Worm (Caenorhabditis elegans): ENCODE measurements around the gene ZK1307.8.

The ZK1307.8 gene

DNA sequence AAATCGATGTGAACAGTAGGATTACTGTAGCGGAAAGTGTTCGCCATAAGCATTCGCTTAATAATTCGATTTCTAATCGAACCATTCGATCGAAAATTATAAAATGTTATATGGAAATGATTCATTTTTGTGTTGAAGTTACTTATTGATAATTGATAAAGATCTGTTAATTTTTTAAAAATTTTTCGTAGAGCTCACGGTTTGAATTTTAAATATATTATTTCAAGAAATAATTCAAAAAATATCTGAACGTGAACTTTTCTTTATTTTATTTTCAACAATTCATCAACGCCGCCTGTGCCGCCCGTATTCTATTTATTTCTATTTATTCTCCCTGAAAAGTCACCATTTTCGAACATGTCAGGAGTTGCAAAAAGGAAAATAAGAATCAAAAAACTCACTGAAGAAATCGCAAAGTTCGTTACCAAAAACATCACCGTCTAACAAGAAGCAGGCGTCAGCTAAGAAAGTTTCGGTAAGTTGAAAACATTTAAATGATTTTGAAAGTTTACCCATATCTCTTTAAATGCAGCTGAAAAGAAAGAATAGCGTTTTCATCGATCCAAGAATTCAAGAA, 13.0 kb upstream of the ZK1307.8 start, which contains the start of the genes T15H9.5 and T15H9.4:
Gene T15H9.5 (minus strand): TSS at position 101 of the 577 bp plus-strand sequence.
Gene T15H9.4 (plus strand): TSS at position 527 of the 577 bp plus-strand sequence.
- TF ChIP-seq nhr-25 (tag; optimal IDR thresholded peaks at IDR 0.05; ENCODE audit: borderline replicate concordance, insufficient read depth) (no peak), madf-9 (GFP tag; conservative IDR thresholded peaks at IDR 0.05) (no peak), daf-19 (GFP tag; conservative IDR thresholded peaks at IDR 0.05) (no peak), lir-3 (tag; optimal IDR thresholded peaks at IDR 0.05) (no peak), aly-2 (tag; optimal IDR thresholded peaks at IDR 0.05) (no peak)

DNA sequence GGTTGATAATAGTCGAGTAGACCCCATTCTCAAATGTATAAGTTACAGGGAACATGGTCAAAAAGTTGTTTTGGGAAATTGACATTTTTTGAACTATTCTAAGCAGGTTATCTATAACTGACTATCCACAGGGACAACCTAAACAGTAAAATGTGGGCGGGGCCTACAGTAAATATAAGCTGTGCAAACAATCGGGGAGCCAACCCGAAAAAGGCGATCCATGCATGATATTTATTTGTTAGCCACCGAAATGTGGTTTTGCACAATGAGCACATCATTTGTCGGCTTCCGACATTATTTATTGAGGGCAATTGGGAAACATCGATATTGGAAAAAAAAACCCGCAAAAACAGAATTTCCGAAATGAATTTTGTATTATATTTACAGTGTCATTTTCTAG, 9.7 kb upstream of the ZK1307.8 start, which contains the start of gene hlh-6:
Gene hlh-6 (minus strand): TSS at position 101 of the 400 bp plus-strand sequence.
- TF ChIP-seq zip-2 (tag; optimal IDR thresholded peaks at IDR 0.05): no peak
- no peak for TF ChIP-seq dmd-9 (GFP tag; IDR thresholded peaks at IDR 0.05)
- no peak for TF ChIP-seq mes-2 (tag; optimal IDR thresholded peaks at IDR 0.05; ENCODE audit: poor library complexity, severe bottlenecking)
- TF ChIP-seq daf-16 (GFP tag; optimal IDR thresholded peaks at IDR 0.05): no peak
- TF ChIP-seq daf-16 (tag; optimal IDR thresholded peaks at IDR 0.05): no peak
- no peak for TF ChIP-seq F10B5.3 (tag; optimal IDR thresholded peaks at IDR 0.05)
- TF ChIP-seq gei-8 (GFP tag; optimal IDR thresholded peaks at IDR 0.05): no peak
- no peak for TF ChIP-seq rbr-2 (tag; optimal IDR thresholded peaks at IDR 0.05)
- no peak for TF ChIP-seq R02D3.7 (tag; optimal IDR thresholded peaks at IDR 0.05)

DNA sequence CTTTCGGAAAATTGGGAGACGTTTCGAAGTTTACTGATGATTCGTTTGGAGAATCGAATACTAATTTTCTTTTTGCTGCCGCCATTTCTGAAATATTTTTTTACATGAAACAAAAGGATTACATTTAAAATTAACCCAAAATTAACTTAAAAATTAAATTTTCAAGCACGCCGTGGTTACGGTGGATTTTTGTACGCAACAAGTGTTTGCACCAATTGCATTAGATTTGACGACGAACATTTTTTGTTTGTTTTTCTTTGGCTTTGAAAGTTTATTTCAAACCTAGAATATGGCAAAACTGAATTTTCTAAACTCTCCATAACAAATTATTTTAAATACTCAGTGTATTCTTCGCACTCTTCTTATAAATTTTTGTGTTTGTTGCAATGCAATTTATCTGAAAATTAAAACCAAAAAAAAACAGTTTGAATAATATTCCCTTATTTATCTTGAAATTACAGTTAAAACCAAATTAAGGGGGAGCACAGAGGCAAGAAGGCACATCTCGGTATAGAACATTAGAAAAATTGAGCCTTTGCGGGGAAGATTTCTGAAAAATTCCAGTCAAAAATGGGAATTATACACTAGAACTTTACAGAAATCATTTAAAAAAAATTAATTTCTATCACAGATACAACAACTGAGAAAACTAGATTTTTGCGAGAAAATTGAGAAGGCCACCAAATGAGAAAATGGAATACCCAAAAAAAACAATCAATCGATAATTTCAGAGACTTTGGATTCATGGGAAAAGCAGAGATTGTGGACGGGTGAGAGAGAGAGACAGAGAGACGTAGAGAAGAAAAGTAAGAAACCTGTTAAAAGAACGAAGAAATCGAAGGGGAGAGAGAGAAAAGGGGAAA, 7.1 kb upstream of the ZK1307.8 start, which contains the start of gene hal-3:
Gene hal-3 (minus strand): TSS at position 87 of the 863 bp plus-strand sequence.
- TF ChIP-seq ama-1 (optimal IDR thresholded peaks at IDR 0.05): peak; percentile 47
- 0 out of 2 replicates have a peak, but pooled peaks have one; percentile 27 for TF ChIP-seq Y48G9A.11 (GFP tag; IDR thresholded peaks at IDR 0.05)
- TF ChIP-seq nhr-237 (tag; optimal IDR thresholded peaks at IDR 0.05): peak; percentile 10
- TF ChIP-seq zfp-3 (GFP tag; conservative IDR thresholded peaks at IDR 0.05): peak; percentile 80
- TF ChIP-seq lin-38 (GFP tag; IDR thresholded peaks at IDR 0.05): 0 out of 2 replicates have a peak, but pooled peaks have one; percentile 33
- peak; percentile 64 for TF ChIP-seq mes-2 (tag; optimal IDR thresholded peaks at IDR 0.05; ENCODE audit: poor library complexity, severe bottlenecking)
- no peak for TF ChIP-seq daf-8 (GFP tag; IDR thresholded peaks at IDR 0.05)
- no peak for TF ChIP-seq Y105C5A.15 (GFP tag; IDR thresholded peaks at IDR 0.05)
- TF ChIP-seq pqm-1 (tag; optimal IDR thresholded peaks at IDR 0.05): no peak
- TF ChIP-seq dmd-8 (GFP tag; IDR thresholded peaks at IDR 0.05): 0 out of 2 replicates have a peak, but pooled peaks have one; percentile 14
- 0 out of 2 replicates have a peak, but pooled peaks have one; percentile 42 for TF ChIP-seq lim-7 (GFP tag; IDR thresholded peaks at IDR 0.05)
- peak; percentile 47; the same call in 1 of the 2 replicates for TF ChIP-seq arid-1 (GFP tag; conservative IDR thresholded peaks at IDR 0.05)
- peak; percentile 39; the same call in 1 of the 2 replicates for TF ChIP-seq T26A8.4 (GFP tag; IDR thresholded peaks at IDR 0.05)
- peak; percentile 67 for TF ChIP-seq ceh-28 (tag; optimal IDR thresholded peaks at IDR 0.05)
- TF ChIP-seq ceh-32 (tag; optimal IDR thresholded peaks at IDR 0.05; ENCODE audit: poor library complexity): no peak
- TF ChIP-seq sdz-12 (GFP tag; optimal IDR thresholded peaks at IDR 0.05): peak; percentile 18
- TF ChIP-seq mdt-29 (GFP tag; IDR thresholded peaks at IDR 0.05): peak; percentile 39; the same call in 1 of the 2 replicates
- TF ChIP-seq unc-62 (GFP tag; optimal IDR thresholded peaks at IDR 0.05 in 1 of 2): peak in 1 of 2 experiments; percentile 81
- no peak for TF ChIP-seq unc-62 (tag; optimal IDR thresholded peaks at IDR 0.05)
- 0 out of 2 replicates have a peak, but pooled peaks have one; percentile 4 for TF ChIP-seq madf-9 (GFP tag; conservative IDR thresholded peaks at IDR 0.05)
- peak; percentile 31 for TF ChIP-seq mep-1 (tag; optimal IDR thresholded peaks at IDR 0.05)
- TF ChIP-seq egl-43 (GFP tag; IDR thresholded peaks at IDR 0.05): 0 out of 2 replicates have a peak, but pooled peaks have one; percentile 9
- TF ChIP-seq zip-2 (tag; optimal IDR thresholded peaks at IDR 0.05): no peak
- no peak for TF ChIP-seq ceh-20 (GFP tag; IDR thresholded peaks at IDR 0.05)
- TF ChIP-seq aha-1 (tag): peak; percentile 75
- TF ChIP-seq nhr-25 (tag; optimal IDR thresholded peaks at IDR 0.05; ENCODE audit: borderline replicate concordance, insufficient read depth): peak; percentile 20
- TF ChIP-seq F10B5.3 (tag; optimal IDR thresholded peaks at IDR 0.05): peak; percentile 25
- TF ChIP-seq nhr-102 (tag; optimal IDR thresholded peaks at IDR 0.05): peak; percentile 18
- no peak for TF ChIP-seq fos-1 (tag; optimal IDR thresholded peaks at IDR 0.05)
- no peak for TF ChIP-seq Y5F2A.4 (GFP tag; optimal IDR thresholded peaks at IDR 0.05)
- peak; percentile 17 for TF ChIP-seq hlh-11 (tag; optimal IDR thresholded peaks at IDR 0.05)
- peak; percentile 38 for TF ChIP-seq duxl-1 (tag; optimal IDR thresholded peaks at IDR 0.05; ENCODE audit: poor library complexity)
- TF ChIP-seq nhr-77 (tag; optimal IDR thresholded peaks at IDR 0.05): no peak
- peak; percentile 42 for TF ChIP-seq pha-4 (GFP tag; IDR thresholded peaks at IDR 0.05)
- TF ChIP-seq pha-4 (tag; optimal IDR thresholded peaks at IDR 0.05): no peak

All from whole organism, L4 larva.